Worm (Caenorhabditis elegans): ENCODE measurements around the gene idpc-2.

- TF ChIP-seq lin-13 (GFP tag; optimal IDR thresholded peaks at IDR 0.05) (no peak), ztf-4 (tag; optimal IDR thresholded peaks at IDR 0.05) (no peak), skn-1 (tag; optimal IDR thresholded peaks at IDR 0.05) (no peak), elt-1 (tag; optimal IDR thresholded peaks at IDR 0.05) (no peak), unc-39 (tag; optimal IDR thresholded peaks at IDR 0.05) (no peak), lin-39 (tag; optimal IDR thresholded peaks at IDR 0.05) (no peak), egl-27 (tag; optimal IDR thresholded peaks at IDR 0.05) (no peak), ama-1 (optimal IDR thresholded peaks at IDR 0.05) (no peak), mab-5 (tag; optimal IDR thresholded peaks at IDR 0.05) (no peak), aly-2 (tag; optimal IDR thresholded peaks at IDR 0.05) (no peak)
Measured at ce11 chrV:8603272-8603671, 17.8 kb downstream of the idpc-2 start, which contains the start of gene F41E6.5.
